Fruit fly (Drosophila melanogaster) whole organism, adult: Measurements from ENCODE around the gene Cpr100A.

ENCODE experiments used
- CG12768 ChIP-seq: fragments of 200-800 bp; sonication (Bioruptor generic); optimal IDR thresholded peaks from 2 replicates; lab custom pipeline; 2017; ENCODE audit warnings: missing biosample characterization, missing genetic modification characterization, mild to moderate bottlenecking, moderate library complexity, missing genetic modification reagents
- CG1620 ChIP-seq: fragments of 200-800 bp; sonication (Bioruptor generic); optimal IDR thresholded peaks from 2 replicates; lab custom pipeline; 2016; ENCODE audit warnings: missing biosample characterization, missing genetic modification characterization
- CG5204 ChIP-seq: fragments of 200-800 bp; sonication (Bioruptor generic); optimal IDR thresholded peaks from 2 replicates; lab custom pipeline; 2016; ENCODE audit warnings: missing biosample characterization, missing genetic modification characterization
- CG7045 ChIP-seq: fragments of 200-800 bp; sonication (Bioruptor generic); optimal IDR thresholded peaks from 2 replicates; lab custom pipeline; 2017; ENCODE audit warnings: missing biosample characterization, mild to moderate bottlenecking, missing genetic modification characterization
- CG7101 ChIP-seq: fragments of 200-800 bp; sonication (Bioruptor generic); optimal IDR thresholded peaks from 2 replicates; lab custom pipeline; 2018; ENCODE audit warnings: missing biosample characterization, mild to moderate bottlenecking, missing genetic modification characterization, moderate library complexity
- Crg-1 ChIP-seq: fragments of 200-800 bp; sonication (Bioruptor generic); optimal IDR thresholded peaks from 2 replicates; lab custom pipeline; 2016; ENCODE audit warnings: missing biosample characterization, missing genetic modification characterization
- Mnt ChIP-seq: fragments of 200-800 bp; sonication (Bioruptor generic); optimal IDR thresholded peaks from 2 replicates; lab custom pipeline; 2016; ENCODE audit warnings: missing biosample characterization, mild to moderate bottlenecking, missing genetic modification characterization
- bab1 ChIP-seq: fragments of 200-800 bp; sonication (Bioruptor generic); optimal IDR thresholded peaks from 3 replicates; lab custom pipeline; 2019; ENCODE audit warnings: missing biosample characterization, mild to moderate bottlenecking, missing genetic modification characterization, moderate library complexity
- cic ChIP-seq: fragments of 200-800 bp; sonication (Bioruptor generic); optimal IDR thresholded peaks from 2 replicates; lab custom pipeline; 2017; ENCODE audit warnings: missing biosample characterization, mild to moderate bottlenecking, missing genetic modification characterization, moderate library complexity
- kay ChIP-seq: fragments of 200-800 bp; sonication (Bioruptor generic); peaks from one replicate; lab custom pipeline; 2016; ENCODE audit warnings: missing biosample characterization, missing genetic modification characterization, borderline replicate concordance
- ovo ChIP-seq: fragments of 200-800 bp; sonication (Bioruptor generic); optimal IDR thresholded peaks from 2 replicates; lab custom pipeline; 2016; ENCODE audit warnings: missing biosample characterization, missing genetic modification characterization
- tj ChIP-seq: fragments of 200-800 bp; sonication (Bioruptor generic); optimal IDR thresholded peaks from 3 replicates; lab custom pipeline; 2017; ENCODE audit warnings: missing biosample characterization, mild to moderate bottlenecking, missing genetic modification characterization, moderate library complexity

DNA sequence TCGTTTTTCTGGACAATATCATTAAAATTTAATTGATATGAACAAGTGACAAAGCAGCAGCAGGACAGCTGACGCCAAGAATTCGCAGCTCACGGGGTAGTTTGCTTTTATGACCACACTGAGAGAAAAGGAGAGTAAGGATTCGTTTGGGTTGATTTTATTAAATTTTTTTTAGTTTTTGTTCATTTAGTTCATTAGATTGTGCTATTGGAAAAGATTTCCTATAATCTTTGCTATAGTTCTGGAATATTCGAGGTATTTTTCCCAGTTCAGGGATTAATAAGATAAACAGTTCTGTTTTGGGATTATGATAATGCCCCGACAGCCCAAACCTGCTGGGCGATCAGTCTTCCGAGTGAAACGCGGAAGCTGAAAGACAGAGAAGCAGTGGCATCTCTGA is 25.1 kb upstream of the Cpr100A start:
- TF ChIP-seq bab1 (GFP tag; lab: Kevin White, UChicago) (no peak), tj (GFP tag; lab: Kevin White, UChicago) (no peak), Mnt (no peak), kay (GFP tag; lab: Kevin White, UChicago) (no peak), CG5204 (no peak), CG7101 (tag; lab: Kevin White, UChicago) (no peak), Crg-1 (no peak), cic (GFP tag; lab: Kevin White, UChicago) (no peak), CG7045 (GFP tag; lab: Kevin White, UChicago) (no peak), CG1620 (GFP tag; lab: Kevin White, UChicago) (no peak), ovo (GFP tag; lab: Kevin White, UChicago) (no peak), CG12768 (GFP tag; lab: Kevin White, UChicago) (no peak)
